Worm (Caenorhabditis elegans) whole organism, young adult: ENCODE data around the gene acd-4.

Experiments
- B0035.1 ChIP-seq: sonication (generic microtip); optimal IDR thresholded peaks from 2 replicates; lab custom pipeline; 2016; ENCODE audit warnings: missing genetic modification characterization, mild to moderate bottlenecking, missing compliant biosample characterization, missing genotype, missing genetic modification reagents
- D2030.7 ChIP-seq: fragments of 200-800 bp; sonication (Bioruptor generic); IDR thresholded peaks from 2 replicates; pipeline ENCODE4 v1.3.6; 2022; ENCODE audit warnings: missing genetic modification reagents, missing genetic modification characterization, missing compliant biosample characterization
- F33H1.4 ChIP-seq: fragments of 200-800 bp; sonication (Bioruptor generic); IDR thresholded peaks from 2 replicates; pipeline ENCODE4 v1.3.6; 2022; ENCODE audit warnings: missing genetic modification reagents, missing genetic modification characterization, missing compliant biosample characterization
- F52B5.7 ChIP-seq: sonication (generic microtip); optimal IDR thresholded peaks from 2 replicates; lab custom pipeline; 2016; ENCODE audit warnings: mild to moderate bottlenecking, missing genetic modification characterization, missing compliant biosample characterization
- aptf-3 ChIP-seq: fragments of 200-800 bp; sonication (Bioruptor generic); IDR thresholded peaks from 2 replicates; pipeline ENCODE4 v1.3.6; 2022; ENCODE audit warnings: missing genetic modification characterization, missing compliant biosample characterization
- cebp-1 ChIP-seq, 2 experiments: fragments of 200-800 bp in 1 of 2; sonication (Bioruptor generic) in 1 of 2; sonication (generic microtip) in 1 of 2; IDR thresholded peaks in 1 of 2; optimal IDR thresholded peaks in 1 of 2; 2 replicates each; pipeline versions ENCODE4 v1.3.6 to Lab custom; 2017 to 2022; ENCODE audit warnings: missing compliant biosample characterization in 2 of 2, missing genetic modification characterization in 2 of 2, mild to moderate bottlenecking in 1 of 2, missing genetic modification reagents in 1 of 2, moderate library complexity in 1 of 2
- ceh-79 ChIP-seq: sonication (generic microtip); optimal IDR thresholded peaks from 2 replicates; lab custom pipeline; 2017; ENCODE audit warnings: mild to moderate bottlenecking, missing genetic modification characterization, missing compliant biosample characterization
- chd-7 ChIP-seq: sonication (generic microtip); optimal IDR thresholded peaks from 2 replicates; lab custom pipeline; 2016; ENCODE audit warnings: mild to moderate bottlenecking, missing genetic modification characterization, moderate library complexity, missing compliant biosample characterization
- die-1 ChIP-seq: sonication (generic microtip); optimal IDR thresholded peaks from 2 replicates; lab custom pipeline; 2016; ENCODE audit warnings: missing genotype, mild to moderate bottlenecking, missing genetic modification characterization, missing compliant biosample characterization
- dox-1 ChIP-seq: fragments of 200-800 bp; sonication (Bioruptor generic); IDR thresholded peaks from 2 replicates; pipeline ENCODE4 v1.3.6; 2022; ENCODE audit warnings: missing genetic modification reagents, missing genetic modification characterization, missing compliant biosample characterization
- him-1 ChIP-seq: sonication (generic microtip); optimal IDR thresholded peaks from 2 replicates; lab custom pipeline; 2016; ENCODE audit warnings: missing genotype, missing genetic modification reagents, missing genetic modification characterization, missing compliant biosample characterization
- hmg-1.2 ChIP-seq: fragments of 200-800 bp; sonication (Bioruptor generic); IDR thresholded peaks from 2 replicates; pipeline ENCODE4 v1.3.6; 2022; ENCODE audit warnings: missing genetic modification reagents, missing genetic modification characterization, missing compliant biosample characterization
- hmg-20 ChIP-seq: fragments of 200-800 bp; sonication (Bioruptor generic); IDR thresholded peaks from 2 replicates; pipeline ENCODE4 v1.3.6; 2022; ENCODE audit warnings: missing genetic modification reagents, missing genetic modification characterization, missing compliant biosample characterization
- lin-26 ChIP-seq: fragments of 200-800 bp; sonication (Bioruptor generic); IDR thresholded peaks from 2 replicates; pipeline ENCODE4 v1.3.6; 2022; ENCODE audit warnings: missing genetic modification reagents, missing genetic modification characterization, missing compliant biosample characterization
- lin-35 ChIP-seq, 3 experiments: fragments of 150-350 bp in 2 of 3; sonication (generic microtip) in 1 of 3; optimal IDR thresholded peaks; 2 replicates each; lab custom pipeline; 2014 to 2018; ENCODE audit warnings: missing biosample characterization in 3 of 3, missing genetic modification characterization in 3 of 3, missing genetic modification reagents in 3 of 3
- lin-40 ChIP-seq: sonication (generic microtip); optimal IDR thresholded peaks from 2 replicates; lab custom pipeline; 2016; ENCODE audit warnings: missing genetic modification characterization, mild to moderate bottlenecking, missing compliant biosample characterization, missing genotype, missing genetic modification reagents
- madf-10 ChIP-seq: sonication (generic microtip); optimal IDR thresholded peaks from 2 replicates; lab custom pipeline; 2016; ENCODE audit warnings: mild to moderate bottlenecking, missing genetic modification characterization, missing compliant biosample characterization
- madf-6 ChIP-seq: fragments of 200-800 bp; sonication (Bioruptor generic); IDR thresholded peaks from 2 replicates; pipeline ENCODE4 v1.3.6; 2022; ENCODE audit warnings: missing genetic modification reagents, missing genetic modification characterization, missing compliant biosample characterization
- mes-4 ChIP-seq: sonication (generic microtip); optimal IDR thresholded peaks from 2 replicates; lab custom pipeline; 2016; ENCODE audit warnings: missing genotype, missing genetic modification characterization, missing compliant biosample characterization
- nhr-120 ChIP-seq: fragments of 200-800 bp; sonication (Bioruptor generic); IDR thresholded peaks from 2 replicates; pipeline ENCODE4 v1.3.6; 2022; ENCODE audit warnings: missing genetic modification characterization, missing compliant biosample characterization
- nhr-80 ChIP-seq: sonication (generic microtip); optimal IDR thresholded peaks from 2 replicates; lab custom pipeline; 2016; ENCODE audit warnings: missing genetic modification characterization, missing compliant biosample characterization
- pbrm-1 ChIP-seq: fragments of 200-800 bp; sonication (Bioruptor generic); IDR thresholded peaks from 2 replicates; pipeline ENCODE4 v1.3.6; 2022; ENCODE audit warnings: missing genetic modification reagents, missing genetic modification characterization, missing compliant biosample characterization
- pha-4 ChIP-seq: fragments of 150-350 bp; sonication (generic microtip); optimal IDR thresholded peaks from 2 replicates; lab custom pipeline; 2014; ENCODE audit warnings: missing biosample characterization, missing genetic modification reagents, missing genetic modification characterization
- rec-8 ChIP-seq, 2 experiments: sonication (generic microtip); optimal IDR thresholded peaks; 2 replicates each; lab custom pipeline; 2016; ENCODE audit warnings: mild to moderate bottlenecking in 2 of 2, missing genetic modification characterization in 2 of 2, missing genetic modification reagents in 2 of 2, missing genotype in 2 of 2, missing biosample characterization in 1 of 2, missing compliant biosample characterization in 1 of 2, moderate library complexity in 1 of 2
- repo-1 ChIP-seq: sonication (generic microtip); optimal IDR thresholded peaks from 2 replicates; lab custom pipeline; 2017; ENCODE audit warnings: mild to moderate bottlenecking, missing genetic modification characterization, missing compliant biosample characterization
- sdz-38 ChIP-seq: sonication (generic microtip); optimal IDR thresholded peaks from 2 replicates; lab custom pipeline; 2016; ENCODE audit warnings: missing genotype, missing genetic modification characterization, missing compliant biosample characterization
- snpc-1.1 ChIP-seq: sonication (generic microtip); optimal IDR thresholded peaks from 2 replicates; lab custom pipeline; 2017; ENCODE audit warnings: missing genetic modification characterization, mild to moderate bottlenecking, missing compliant biosample characterization, antibody characterized with exemption, moderate library complexity, missing genotype, missing genetic modification reagents; ENCODE audit not compliant: insufficient read depth
- snpc-1.3 ChIP-seq: sonication (generic microtip); optimal IDR thresholded peaks from 2 replicates; lab custom pipeline; 2017; ENCODE audit warnings: missing genetic modification characterization, mild to moderate bottlenecking, missing compliant biosample characterization, antibody characterized with exemption, moderate library complexity, missing genotype, missing genetic modification reagents; ENCODE audit not compliant: insufficient read depth
- tbx-9 ChIP-seq: sonication (generic microtip); optimal IDR thresholded peaks from 2 replicates; lab custom pipeline; 2016; ENCODE audit warnings: borderline replicate concordance, missing genetic modification characterization, inconsistent platforms, missing compliant biosample characterization
- zfh-2 ChIP-seq: fragments of 200-800 bp; sonication (Bioruptor generic); conservative IDR thresholded peaks from 2 replicates; pipeline ENCODE4 v1.3.6; 2022; ENCODE audit warnings: missing genetic modification reagents, missing genetic modification characterization, missing compliant biosample characterization

The acd-4 gene

DNA sequence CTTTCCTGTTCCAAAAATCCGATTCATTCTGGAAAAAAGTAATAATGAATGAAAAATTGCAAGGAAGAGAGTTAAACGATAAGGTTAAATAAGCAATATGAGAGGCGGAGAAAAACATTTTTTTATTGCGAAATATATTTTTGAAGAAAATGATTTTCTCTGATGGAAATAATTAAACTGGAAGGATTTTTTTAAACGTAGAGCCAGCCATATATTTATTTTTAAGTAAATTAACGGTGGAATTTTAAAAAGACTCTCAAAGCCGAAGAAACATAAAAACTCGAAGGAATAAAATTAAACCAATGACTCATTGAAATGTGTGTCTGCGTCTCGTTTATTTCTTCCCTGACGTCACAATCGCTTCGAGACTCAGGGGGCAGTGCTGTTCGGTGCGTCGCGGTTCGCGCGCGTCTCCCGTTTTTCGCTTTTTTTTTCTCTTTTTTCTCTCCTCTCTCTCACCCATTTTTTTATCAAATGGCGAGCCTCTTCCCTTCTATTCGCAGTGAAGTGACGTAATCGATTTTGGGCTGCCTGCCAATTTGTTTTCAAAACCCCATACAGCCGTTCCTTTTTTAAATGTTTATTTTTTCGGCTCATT is 31.8 kb upstream of the acd-4 start, which contains the start of gene vps-60 (continued):
- TF ChIP-seq tbx-9 (no peak), F33H1.4 (GFP tag; lab: Robert Waterston, UW) (peak; percentile 92), rec-8 (tag; optimal IDR thresholded peaks at IDR 0.05; lab: Kevin White, UChicago) (no peak), pbrm-1 (GFP tag; lab: Robert Waterston, UW) (peak; percentile 78; the same call in 1 of the 2 replicates), mes-4 (no peak)

DNA sequence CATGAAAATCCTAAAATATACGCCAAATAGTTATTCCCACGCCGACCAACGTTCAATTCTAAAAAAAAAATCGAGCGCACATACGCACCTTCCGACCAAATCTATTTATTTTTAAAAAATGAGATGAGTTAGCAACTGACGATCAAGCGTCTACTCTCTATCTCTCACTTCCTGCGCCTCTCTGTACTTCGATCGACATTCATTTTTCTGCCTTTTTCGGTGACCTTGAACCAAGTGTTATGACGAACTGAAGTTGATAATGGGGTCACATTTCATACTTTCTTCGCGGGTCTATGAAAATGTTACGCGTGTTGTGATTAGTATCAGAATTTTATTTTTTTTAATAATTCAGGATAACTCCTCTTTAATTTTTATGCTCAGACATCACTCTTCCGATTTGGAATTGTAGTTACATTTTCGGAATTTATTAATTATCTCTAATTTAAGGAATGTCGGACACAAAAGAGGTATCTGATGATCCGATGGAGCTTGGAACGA is 30.6 kb upstream of the acd-4 start, which contains the start of gene smk-1:
Gene smk-1, plus strand, starts transcription at position 448 of the 498 bp plus-strand sequence.
- TF ChIP-seq snpc-1.1 (tag; lab: Kevin White, UChicago) (no peak), pha-4 (tag; lab: Kevin White, UChicago) (no peak), snpc-1.3 (tag; lab: Kevin White, UChicago) (no peak), nhr-80 (tag; lab: Kevin White, UChicago) (peak; percentile 46), rec-8 (tag; optimal IDR thresholded peaks at IDR 0.05; lab: Kevin White, UChicago) (no peak), dox-1 (GFP tag; lab: Robert Waterston, UW) (no peak), die-1 (tag; lab: Kevin White, UChicago) (no peak), hmg-1.2 (peak; percentile 31; the same call in 1 of the 2 replicates), D2030.7 (no peak), him-1 (tag; lab: Kevin White, UChicago) (no peak), lin-40 (tag; lab: Kevin White, UChicago) (peak; percentile 8), madf-6 (peak; percentile 16; the same call in 1 of the 2 replicates), mes-4 (no peak)
- TF ChIP-seq, all 124 proteins: peak for 4

DNA sequence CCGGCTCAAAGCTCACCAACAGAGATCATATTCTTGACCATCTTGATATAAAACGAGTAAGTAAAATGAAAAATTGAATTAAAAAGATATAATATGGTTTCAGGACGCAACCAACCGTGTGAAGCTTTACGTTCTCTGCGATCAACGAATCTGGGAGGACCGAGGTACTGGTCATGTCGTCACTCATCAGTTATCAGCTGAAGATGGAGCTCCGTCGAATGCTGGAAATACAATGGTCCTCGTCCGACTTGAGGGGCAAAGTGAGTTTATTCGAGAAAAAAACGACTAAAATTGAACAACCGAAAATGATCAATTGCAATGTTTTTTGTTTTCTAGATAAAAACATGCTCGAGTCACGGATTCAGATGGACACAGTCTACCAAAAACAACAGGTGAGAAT is 29.5 kb upstream of the acd-4 start:
- no peak for TF ChIP-seq sdz-38 (tag; lab: Kevin White, UChicago)
- no peak for TF ChIP-seq ceh-79

DNA sequence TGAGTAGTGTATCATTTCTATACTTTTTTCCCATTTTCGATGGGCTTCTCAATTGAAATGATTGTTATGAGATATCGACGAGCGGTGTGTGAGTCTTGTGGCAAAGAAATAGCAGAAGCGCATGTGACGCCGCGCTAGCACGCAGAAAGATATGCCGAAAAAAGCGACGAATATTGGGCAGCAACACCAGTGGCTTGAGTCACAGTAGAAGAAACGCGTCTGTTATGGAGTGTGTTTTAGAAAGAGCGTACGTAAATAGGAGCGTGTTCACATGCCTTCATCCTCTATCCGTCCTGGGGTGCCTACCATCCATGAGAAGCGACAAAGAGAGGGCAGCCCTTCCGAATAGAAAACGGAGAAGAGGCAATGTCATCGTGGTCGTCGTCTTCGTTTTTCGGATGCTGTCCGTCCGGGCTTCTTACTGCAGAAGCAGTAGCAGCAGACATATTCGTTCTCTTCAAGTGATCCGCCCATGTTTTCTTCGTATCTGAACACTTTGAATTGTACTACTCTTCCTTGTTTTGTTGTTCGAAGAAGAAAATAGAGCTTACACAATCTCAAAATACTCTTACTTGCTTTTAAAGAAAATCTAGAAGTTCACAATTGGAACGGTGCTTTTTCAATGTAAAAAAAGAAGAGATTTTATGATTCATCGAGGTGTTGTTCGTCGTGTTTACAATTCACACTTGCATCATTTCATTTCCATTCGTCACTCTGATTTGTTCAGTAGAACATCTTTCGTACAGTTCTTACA is 28.1 kb upstream of the acd-4 start:
- peak in 1 of 3 experiments; percentile 11 for TF ChIP-seq lin-35 (GFP tag; optimal IDR thresholded peaks at IDR 0.05; lab: Kevin White, UChicago)
- TF ChIP-seq aptf-3 = 0 out of 2 replicates have a peak, but pooled peaks have one; percentile 7
- peak; percentile 66; the same call in 1 of the 2 replicates for TF ChIP-seq lin-26 (GFP tag; lab: Robert Waterston, UW)
- TF ChIP-seq nhr-120 (GFP tag; lab: Robert Waterston, UW) = 0 out of 2 replicates have a peak, but pooled peaks have one; percentile 30
- peak; percentile 22 for TF ChIP-seq F52B5.7 (tag; lab: Kevin White, UChicago)
- peak; percentile 38 for TF ChIP-seq chd-7 (tag; lab: Kevin White, UChicago)
- TF ChIP-seq hmg-1.2 = 0 out of 2 replicates have a peak, but pooled peaks have one; percentile 5
- TF ChIP-seq die-1 (tag; lab: Kevin White, UChicago) = no peak
- peak; percentile 31 for TF ChIP-seq repo-1 (tag; lab: Kevin White, UChicago)
- no peak for TF ChIP-seq hmg-20
- no peak for TF ChIP-seq B0035.1 (tag; lab: Kevin White, UChicago)
- TF ChIP-seq cebp-1 (GFP tag; IDR thresholded peaks at IDR 0.05; lab: Robert Waterston, UW) = no peak
- TF ChIP-seq cebp-1 (tag; optimal IDR thresholded peaks at IDR 0.05; lab: Kevin White, UChicago) = peak; percentile 36
- peak; percentile 54; the same call in 1 of the 2 replicates for TF ChIP-seq zfh-2
- TF ChIP-seq madf-10 (tag; lab: Kevin White, UChicago) = no peak
- TF ChIP-seq, all 124 proteins: peak for 10
